Worm (Caenorhabditis elegans): ENCODE measurements around the gene F52C12.2.

DNA sequence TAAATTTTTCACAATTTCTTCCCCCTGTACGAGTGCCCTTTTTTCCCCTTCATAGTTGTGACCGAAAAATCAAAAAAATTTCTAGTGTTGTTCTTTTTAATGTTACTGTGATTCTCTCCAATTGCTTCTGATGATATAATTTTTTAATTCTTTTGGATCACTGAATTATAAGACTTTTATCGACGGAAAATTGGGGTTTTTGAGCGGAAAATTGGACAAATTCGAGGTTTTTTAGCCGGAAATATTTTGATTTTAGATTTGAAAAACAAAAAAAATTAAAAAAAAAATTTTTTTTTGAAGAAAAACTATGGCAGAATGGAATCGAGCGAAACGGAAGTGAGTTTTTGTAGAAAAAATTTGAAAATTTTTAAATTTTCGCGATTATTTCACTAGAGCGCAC is 5.5 kb upstream of the F52C12.2 start, which contains the start of gene tsen-54:
- TF ChIP-seq mes-4 (tag; optimal IDR thresholded peaks at IDR 0.05) (no peak), lir-1 (GFP tag; conservative IDR thresholded peaks at IDR 0.05) (no peak), madf-3 (GFP tag; IDR thresholded peaks at IDR 0.05) (no peak), nfyb-1 (GFP tag; IDR thresholded peaks at IDR 0.05) (no peak), lin-35 (GFP tag; optimal IDR thresholded peaks at IDR 0.05) (no peak), attf-5 (GFP tag; optimal IDR thresholded peaks at IDR 0.05) (no peak)

Measured in whole organism, young adult.